Fruit fly (Drosophila melanogaster) whole organism, embryonic: ENCODE data around the gene Ldsdh1.
A peak's percentile ranks its signal among the peaks of the same experiment; 100 is the strongest.

Source experiments
- Adf1 ChIP-seq: fragments of 200-800 bp; sonication (Bioruptor generic); IDR thresholded peaks from 2 replicates; pipeline ENCODE4 v1.3.6; 2022; ENCODE audit warnings: missing biosample characterization, missing genetic modification characterization
- B-H1 ChIP-seq: fragments of 200-800 bp; sonication (Bioruptor generic); IDR thresholded peaks from 3 replicates; pipeline ENCODE4 v1.3.6; 2022; ENCODE audit warnings: missing biosample characterization, missing genetic modification characterization
- C15 ChIP-seq: fragments of 200-800 bp; sonication (Bioruptor generic); IDR thresholded peaks from 3 replicates; pipeline ENCODE4 v1.3.6; 2022; ENCODE audit warnings: missing biosample characterization, missing genetic modification characterization
- CG10209 ChIP-seq: fragments of 200-800 bp; sonication (Bioruptor generic); optimal IDR thresholded peaks from 3 replicates; lab custom pipeline; 2017; ENCODE audit warnings: missing biosample characterization, mild to moderate bottlenecking, missing genetic modification characterization, missing genetic modification reagents
- CG11456 ChIP-seq: fragments of 200-800 bp; sonication (Bioruptor generic); IDR thresholded peaks from 3 replicates; pipeline ENCODE4 v1.3.6; 2022; ENCODE audit warnings: missing biosample characterization, missing genetic modification characterization
- CG11696 ChIP-seq: fragments of 200-800 bp; sonication (Bioruptor generic); IDR thresholded peaks from 2 replicates; pipeline ENCODE4 v1.3.6; 2022; ENCODE audit warnings: missing biosample characterization, missing genetic modification characterization
- CG12071 ChIP-seq: fragments of 200-800 bp; sonication (Bioruptor generic); optimal IDR thresholded peaks from 3 replicates; lab custom pipeline; 2018; ENCODE audit warnings: missing biosample characterization, mild to moderate bottlenecking, missing genetic modification characterization
- CG15479 ChIP-seq: fragments of 200-800 bp; sonication (Bioruptor generic); optimal IDR thresholded peaks from 3 replicates; lab custom pipeline; 2019; ENCODE audit warnings: missing biosample characterization, mild to moderate bottlenecking, missing genetic modification characterization, moderate library complexity
- CG17186 ChIP-seq: fragments of 200-800 bp; sonication (Bioruptor generic); optimal IDR thresholded peaks from 3 replicates; lab custom pipeline; 2017; ENCODE audit warnings: missing biosample characterization, missing genetic modification reagents, missing genetic modification characterization
- CG17328 ChIP-seq: fragments of 200-800 bp; sonication (Bioruptor generic); IDR thresholded peaks from 2 replicates; pipeline ENCODE4 v1.3.6; 2022; ENCODE audit warnings: missing biosample characterization, missing genetic modification characterization
- CG17359 ChIP-seq: fragments of 200-800 bp; sonication (Bioruptor generic); optimal IDR thresholded peaks from 3 replicates; lab custom pipeline; 2018; ENCODE audit warnings: missing biosample characterization, mild to moderate bottlenecking, missing genetic modification characterization, moderate library complexity
- CG17361 ChIP-seq: fragments of 200-800 bp; sonication (Bioruptor generic); IDR thresholded peaks from 3 replicates; pipeline ENCODE4 v1.3.6; 2022; ENCODE audit warnings: missing biosample characterization, missing genetic modification characterization
- CG1792 ChIP-seq: fragments of 200-800 bp; sonication (Bioruptor generic); optimal IDR thresholded peaks from 2 replicates; lab custom pipeline; 2016; ENCODE audit warnings: missing biosample characterization, missing genetic modification characterization
- CG18599 ChIP-seq: fragments of 200-800 bp; sonication (Bioruptor generic); optimal IDR thresholded peaks from 3 replicates; lab custom pipeline; 2017; ENCODE audit warnings: missing biosample characterization, missing genetic modification characterization, mild to moderate bottlenecking, moderate library complexity, missing genetic modification reagents
- CG2202 ChIP-seq: fragments of 200-800 bp; sonication (Bioruptor generic); optimal IDR thresholded peaks from 2 replicates; lab custom pipeline; 2018; ENCODE audit warnings: missing biosample characterization, mild to moderate bottlenecking, missing genetic modification characterization
- CG2712 ChIP-seq: fragments of 200-800 bp; optimal IDR thresholded peaks from 3 replicates; lab custom pipeline; 2019; ENCODE audit warnings: missing biosample characterization, mild to moderate bottlenecking, missing genetic modification characterization, moderate library complexity
- CG3847 ChIP-seq: fragments of 200-800 bp; sonication (Bioruptor generic); IDR thresholded peaks from 2 replicates; pipeline ENCODE4 v1.3.6; 2022; ENCODE audit warnings: missing biosample characterization, missing genetic modification characterization
- CG4820 ChIP-seq: fragments of 200-800 bp; sonication (Bioruptor generic); optimal IDR thresholded peaks from 3 replicates; lab custom pipeline; 2016; ENCODE audit warnings: missing biosample characterization, missing genetic modification characterization
- CG5245 ChIP-seq: fragments of 200-800 bp; sonication (Bioruptor generic); optimal IDR thresholded peaks from 3 replicates; lab custom pipeline; 2016; ENCODE audit warnings: missing biosample characterization, missing genetic modification characterization
- CG6254 ChIP-seq: fragments of 200-800 bp; sonication (Bioruptor generic); optimal IDR thresholded peaks from 3 replicates; lab custom pipeline; 2017; ENCODE audit warnings: mild to moderate bottlenecking, missing biosample characterization, missing genetic modification reagents, missing genetic modification characterization
- CG6854 ChIP-seq: fragments of 200-800 bp; sonication (Bioruptor generic); optimal IDR thresholded peaks from 3 replicates; lab custom pipeline; 2017; ENCODE audit warnings: missing biosample characterization, mild to moderate bottlenecking, missing genetic modification characterization
- CG7839 ChIP-seq: fragments of 200-800 bp; sonication (Bioruptor generic); optimal IDR thresholded peaks from 3 replicates; lab custom pipeline; 2018; ENCODE audit warnings: missing biosample characterization, mild to moderate bottlenecking, missing genetic modification characterization, moderate library complexity
- CG7963 ChIP-seq: fragments of 200-800 bp; sonication (Bioruptor generic); IDR thresholded peaks from 3 replicates; pipeline ENCODE4 v1.3.6; 2022; ENCODE audit warnings: missing biosample characterization, missing genetic modification characterization; ENCODE audit not compliant: partially characterized antibody
- CG8281 ChIP-seq: fragments of 200-800 bp; sonication (Bioruptor generic); optimal IDR thresholded peaks from 2 replicates; lab custom pipeline; 2018; ENCODE audit warnings: missing biosample characterization, mild to moderate bottlenecking, missing genetic modification characterization, moderate library complexity
- CG8359 ChIP-seq: fragments of 200-800 bp; sonication (Bioruptor generic); optimal IDR thresholded peaks from 2 replicates; lab custom pipeline; 2017; ENCODE audit warnings: missing biosample characterization, mild to moderate bottlenecking, missing genetic modification characterization, borderline replicate concordance
- CG9727 ChIP-seq: fragments of 200-800 bp; sonication (Bioruptor generic); optimal IDR thresholded peaks from 3 replicates; lab custom pipeline; 2017; ENCODE audit warnings: missing biosample characterization, mild to moderate bottlenecking, missing genetic modification characterization
- ERR ChIP-seq: fragments of 200-800 bp; sonication (Bioruptor generic); optimal IDR thresholded peaks from 2 replicates; lab custom pipeline; 2016; ENCODE audit warnings: missing biosample characterization, missing genetic modification characterization
- Eip74EF ChIP-seq, 2 experiments: fragments of 200-800 bp in 1 of 2; fragments of >200 bp in 1 of 2; sonication (Bioruptor generic) in 1 of 2; optimal IDR thresholded peaks; 2 replicates each; lab custom pipeline; 2017 to 2019; ENCODE audit warnings: missing biosample characterization in 2 of 2, missing genetic modification characterization in 2 of 2, mild to moderate bottlenecking in 1 of 2, moderate library complexity in 1 of 2
- Ets65A ChIP-seq: fragments of 200-800 bp; sonication (Bioruptor generic); peaks from one replicate; lab custom pipeline; 2016; ENCODE audit warnings: missing biosample characterization, missing genetic modification characterization
- HLH3B ChIP-seq: fragments of 200-800 bp; sonication (Bioruptor generic); IDR thresholded peaks from 2 replicates; pipeline ENCODE4 v1.3.6; 2022; ENCODE audit warnings: missing biosample characterization, missing genetic modification characterization
- HmgZ ChIP-seq: fragments of 200-800 bp; sonication (Bioruptor generic); optimal IDR thresholded peaks from 2 replicates; lab custom pipeline; 2018; ENCODE audit warnings: missing biosample characterization, mild to moderate bottlenecking, missing genetic modification characterization
- Hmr ChIP-seq: fragments of 200-800 bp; sonication (Bioruptor generic); optimal IDR thresholded peaks from 3 replicates; lab custom pipeline; 2017; ENCODE audit warnings: mild to moderate bottlenecking, missing biosample characterization, missing genetic modification reagents, missing genetic modification characterization
- MESR4 ChIP-seq: fragments of 200-800 bp; sonication (Bioruptor generic); optimal IDR thresholded peaks from 2 replicates; lab custom pipeline; 2018; ENCODE audit warnings: missing biosample characterization, mild to moderate bottlenecking, missing genetic modification characterization, moderate library complexity
- bsh ChIP-seq, 2 experiments: fragments of 200-800 bp; sonication (Bioruptor generic); optimal IDR thresholded peaks; 2 replicates each; lab custom pipeline; 2017 to 2018; ENCODE audit warnings: mild to moderate bottlenecking in 2 of 2, missing biosample characterization in 2 of 2, missing genetic modification characterization in 2 of 2, moderate library complexity in 1 of 2
- cwo ChIP-seq: fragments of 200-800 bp; sonication (Bioruptor generic); optimal IDR thresholded peaks from 3 replicates; lab custom pipeline; 2017; ENCODE audit warnings: missing biosample characterization, missing genetic modification characterization, mild to moderate bottlenecking, moderate library complexity, missing genetic modification reagents
- dimm ChIP-seq: fragments of 200-800 bp; sonication (Bioruptor generic); IDR thresholded peaks from 2 replicates; pipeline ENCODE4 v1.3.6; 2022; ENCODE audit warnings: missing biosample characterization, missing genetic modification characterization
- eyg ChIP-seq: fragments of 200-800 bp; sonication (Bioruptor generic); optimal IDR thresholded peaks from 3 replicates; lab custom pipeline; 2016; ENCODE audit warnings: missing biosample characterization, missing genetic modification characterization
- gem ChIP-seq: fragments of 200-800 bp; sonication (Bioruptor generic); optimal IDR thresholded peaks from 2 replicates; lab custom pipeline; 2019; ENCODE audit warnings: missing biosample characterization, mild to moderate bottlenecking, missing genetic modification characterization, moderate library complexity
- gfzf ChIP-seq: fragments of 200-800 bp; sonication (Bioruptor generic); optimal IDR thresholded peaks from 2 replicates; lab custom pipeline; 2016; ENCODE audit warnings: missing biosample characterization, mild to moderate bottlenecking, missing genetic modification characterization, moderate library complexity
- inv ChIP-seq: fragments of 200-800 bp; sonication (Bioruptor generic); IDR thresholded peaks from 2 replicates; pipeline ENCODE4 v1.3.6; 2022; ENCODE audit warnings: missing biosample characterization, missing genetic modification characterization; ENCODE audit not compliant: partially characterized antibody
- kah ChIP-seq: fragments of 200-800 bp; sonication (Bioruptor generic); optimal IDR thresholded peaks from 2 replicates; lab custom pipeline; 2018; ENCODE audit warnings: missing biosample characterization, mild to moderate bottlenecking, missing genetic modification characterization
- kni ChIP-seq: fragments of 200-800 bp; sonication (Bioruptor generic); optimal IDR thresholded peaks from 3 replicates; lab custom pipeline; 2017; ENCODE audit warnings: mild to moderate bottlenecking, missing biosample characterization, missing genetic modification reagents, missing genetic modification characterization
- odd ChIP-seq: fragments of 200-800 bp; sonication (Bioruptor generic); optimal IDR thresholded peaks from 2 replicates; lab custom pipeline; 2017; ENCODE audit warnings: missing biosample characterization, mild to moderate bottlenecking, missing genetic modification characterization
- onecut ChIP-seq: fragments of 200-800 bp; sonication (Bioruptor generic); IDR thresholded peaks from 2 replicates; pipeline ENCODE4 v1.3.6; 2022; ENCODE audit warnings: missing biosample characterization, missing genetic modification characterization
- seq ChIP-seq: fragments of 200-800 bp; sonication (Bioruptor generic); IDR thresholded peaks from 2 replicates; pipeline ENCODE4 v1.3.6; 2022; ENCODE audit warnings: missing biosample characterization, missing genetic modification characterization
- so ChIP-seq: fragments of 200-800 bp; sonication (Bioruptor generic); IDR thresholded peaks from 3 replicates; pipeline ENCODE4 v1.3.6; 2022; ENCODE audit warnings: missing biosample characterization, missing genetic modification characterization
- tin ChIP-seq: fragments of 200-800 bp; sonication (Bioruptor generic); optimal IDR thresholded peaks from 3 replicates; lab custom pipeline; 2016; ENCODE audit warnings: missing biosample characterization, missing genetic modification characterization
- tup ChIP-seq: fragments of 200-800 bp; sonication (Bioruptor generic); optimal IDR thresholded peaks from 2 replicates; lab custom pipeline; 2016; ENCODE audit warnings: missing biosample characterization, mild to moderate bottlenecking, missing genetic modification characterization, moderate library complexity

Ldsdh1 gene

DNA sequence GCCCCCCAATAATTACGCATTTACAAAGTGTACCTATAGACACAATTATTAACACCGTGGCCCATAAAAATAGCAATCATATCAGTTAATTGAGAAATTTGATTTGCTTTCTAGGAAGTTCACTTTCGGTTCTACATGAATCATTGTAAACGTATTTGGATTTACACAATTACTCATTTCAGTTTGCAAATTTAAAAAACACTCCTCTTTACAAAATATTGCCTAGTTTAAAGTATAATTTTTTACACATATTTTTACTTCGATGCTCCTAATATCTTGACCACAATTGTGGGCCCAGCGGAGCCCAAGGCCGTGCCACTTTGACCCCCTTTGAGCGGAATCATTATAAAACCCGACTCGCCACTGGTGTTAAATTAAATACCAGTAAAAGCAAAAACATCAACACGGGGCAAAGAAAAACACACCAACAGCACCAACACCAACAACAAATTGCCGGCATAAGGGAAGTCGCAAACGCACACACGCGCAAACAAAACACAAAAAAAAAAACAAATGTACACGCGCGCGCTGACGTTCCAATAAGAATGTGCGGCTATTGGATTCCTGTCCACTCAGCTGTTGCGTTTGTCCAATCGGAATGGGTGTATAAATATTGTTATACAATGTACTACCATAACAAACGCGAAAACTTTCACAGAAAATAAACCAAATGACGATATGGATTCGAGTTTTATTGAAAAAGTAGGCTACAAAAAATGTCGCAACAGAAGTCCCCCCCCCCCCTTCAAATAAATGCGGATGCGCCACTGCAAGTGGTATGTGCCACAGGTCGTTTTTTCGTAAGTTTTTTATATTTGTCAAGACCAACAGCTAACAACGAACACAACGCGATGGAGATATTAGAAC, 33.3 kb upstream of the Ldsdh1 start (continued):
- TF ChIP-seq tup (GFP tag; lab: Kevin White, UChicago) (no peak), C15 (GFP tag; lab: Robert Waterston, UW) (no peak), CG1792 (GFP tag; lab: Kevin White, UChicago) (no peak), MESR4 (GFP tag; lab: Kevin White, UChicago) (no peak), CG7963 (no peak), dimm (GFP tag; lab: Robert Waterston, UW) (no peak), kah (GFP tag; lab: Kevin White, UChicago) (peak; percentile 9), so (GFP tag; lab: Robert Waterston, UW) (peak; percentile 75), CG17361 (GFP tag; lab: Robert Waterston, UW) (peak; percentile 75), eyg (peak; percentile 7), CG11696 (GFP tag; lab: Robert Waterston, UW) (peak; percentile 78), CG17359 (tag; lab: Kevin White, UChicago) (peak; percentile 62), HLH3B (GFP tag; lab: Robert Waterston, UW) (peak; percentile 46; the same call in 1 of the 2 replicates), CG2202 (tag; lab: Kevin White, UChicago) (no peak), bsh (GFP tag; optimal IDR thresholded peaks at IDR 0.05; lab: Kevin White, UChicago) (peak in 1 of 2 experiments; percentile 47), CG18599 (GFP tag; lab: Kevin White, UChicago) (peak; percentile 84), CG15479 (GFP tag; lab: Kevin White, UChicago) (no peak), CG8359 (no peak), CG10209 (peak; percentile 59), HmgZ (tag; lab: Kevin White, UChicago) (peak; percentile 64), CG9727 (GFP tag; lab: Kevin White, UChicago) (peak; percentile 58), CG17186 (GFP tag; lab: Kevin White, UChicago) (no peak), gem (tag; lab: Kevin White, UChicago) (peak; percentile 82), Ets65A (peak; percentile 88), Adf1 (GFP tag; lab: Robert Waterston, UW) (no peak), CG3847 (peak; percentile 41), ERR (GFP tag; lab: Kevin White, UChicago) (no peak), CG11456 (GFP tag; lab: Robert Waterston, UW) (no peak), CG5245 (GFP tag; lab: Kevin White, UChicago) (no peak), tin (GFP tag; lab: Kevin White, UChicago) (peak; percentile 20), Hmr (GFP tag; lab: Kevin White, UChicago) (peak; percentile 75), gfzf (GFP tag; lab: Kevin White, UChicago) (no peak), onecut (GFP tag; lab: Robert Waterston, UW) (no peak), odd (peak; percentile 66), seq (GFP tag; lab: Robert Waterston, UW) (peak; percentile 51; the same call in 1 of the 2 replicates), kni (peak; percentile 11), CG4820 (GFP tag; lab: Kevin White, UChicago) (no peak), cwo (GFP tag; lab: Kevin White, UChicago) (peak; percentile 70), CG12071 (peak; percentile 55), inv (no peak), CG7839 (tag; lab: Kevin White, UChicago) (peak; percentile 76), CG6854 (GFP tag; lab: Kevin White, UChicago) (peak; percentile 59), B-H1 (GFP tag; lab: Robert Waterston, UW) (peak; percentile 36; the same call in 2 of the 3 replicates), CG17328 (0 out of 2 replicates have a peak, but pooled peaks have one; percentile 24), CG6254 (GFP tag; lab: Kevin White, UChicago) (peak; percentile 13), Eip74EF (GFP tag; optimal IDR thresholded peaks at IDR 0.05; lab: Kevin White, UChicago) (peak in 1 of 2 experiments; percentile 19), CG2712 (peak; percentile 56), CG8281 (tag; lab: Kevin White, UChicago) (no peak)
